Fruit fly (Drosophila melanogaster) Kc167 (cell line): ENCODE results near the gene CG31301.

ENCODE experiments used
- h ChIP-seq: fragments of >200 bp; optimal IDR thresholded peaks from 3 replicates; lab custom pipeline; 2018; ENCODE audit warnings: missing external identifiers
- psq ChIP-seq: fragments of >200 bp; optimal IDR thresholded peaks from 2 replicates; lab custom pipeline; 2017; ENCODE audit warnings: missing external identifiers
- ttk ChIP-seq: sonication (Bioruptor generic); optimal IDR thresholded peaks from 2 replicates; lab custom pipeline; 2017; ENCODE audit warnings: missing external identifiers

- no peak for TF ChIP-seq ttk (lab: Kevin White, UChicago)
- TF ChIP-seq h (lab: Kevin White, UChicago), result no peak
- no peak for TF ChIP-seq psq (lab: Kevin White, UChicago)
Observed at dm6 chr3R:15393206-15393805, 47.3 kb downstream of the CG31301 start.
